Fruit fly (Drosophila melanogaster) whole organism, adult: Measurements from ENCODE around the gene cnc.
A peak's percentile ranks its signal among the peaks of the same experiment; 100 is the strongest.

Experiments
- CG11617 ChIP-seq: fragments of 200-800 bp; sonication (Bioruptor generic); optimal IDR thresholded peaks from 2 replicates; lab custom pipeline; 2017; ENCODE audit warnings: mild to moderate bottlenecking, missing biosample characterization, missing genetic modification reagents, missing genetic modification characterization
- CG12768 ChIP-seq: fragments of 200-800 bp; sonication (Bioruptor generic); optimal IDR thresholded peaks from 2 replicates; lab custom pipeline; 2017; ENCODE audit warnings: missing biosample characterization, missing genetic modification characterization, mild to moderate bottlenecking, moderate library complexity, missing genetic modification reagents
- CG14711 ChIP-seq: fragments of 200-800 bp; sonication (Bioruptor generic); optimal IDR thresholded peaks from 2 replicates; lab custom pipeline; 2018; ENCODE audit warnings: missing biosample characterization, mild to moderate bottlenecking, missing genetic modification characterization, moderate library complexity
- CG1620 ChIP-seq: fragments of 200-800 bp; sonication (Bioruptor generic); optimal IDR thresholded peaks from 2 replicates; lab custom pipeline; 2016; ENCODE audit warnings: missing biosample characterization, missing genetic modification characterization
- CG33017 ChIP-seq: fragments of 200-800 bp; sonication (Bioruptor generic); optimal IDR thresholded peaks from 2 replicates; lab custom pipeline; 2018; ENCODE audit warnings: missing biosample characterization, mild to moderate bottlenecking, missing genetic modification characterization, moderate library complexity
- CG5204 ChIP-seq: fragments of 200-800 bp; sonication (Bioruptor generic); optimal IDR thresholded peaks from 2 replicates; lab custom pipeline; 2016; ENCODE audit warnings: missing biosample characterization, missing genetic modification characterization
- CG7045 ChIP-seq: fragments of 200-800 bp; sonication (Bioruptor generic); optimal IDR thresholded peaks from 2 replicates; lab custom pipeline; 2017; ENCODE audit warnings: missing biosample characterization, mild to moderate bottlenecking, missing genetic modification characterization
- CG7101 ChIP-seq: fragments of 200-800 bp; sonication (Bioruptor generic); optimal IDR thresholded peaks from 2 replicates; lab custom pipeline; 2018; ENCODE audit warnings: missing biosample characterization, mild to moderate bottlenecking, missing genetic modification characterization, moderate library complexity
- Clk ChIP-seq: fragments of 200-800 bp; sonication (Bioruptor generic); optimal IDR thresholded peaks from 2 replicates; lab custom pipeline; 2017; ENCODE audit warnings: missing biosample characterization, missing genetic modification characterization
- Crg-1 ChIP-seq: fragments of 200-800 bp; sonication (Bioruptor generic); optimal IDR thresholded peaks from 2 replicates; lab custom pipeline; 2016; ENCODE audit warnings: missing biosample characterization, missing genetic modification characterization
- Hr96 ChIP-seq: fragments of 200-800 bp; sonication (Bioruptor generic); optimal IDR thresholded peaks from 2 replicates; lab custom pipeline; 2016; ENCODE audit warnings: missing biosample characterization, missing genetic modification characterization
- Mnt ChIP-seq: fragments of 200-800 bp; sonication (Bioruptor generic); optimal IDR thresholded peaks from 2 replicates; lab custom pipeline; 2016; ENCODE audit warnings: missing biosample characterization, mild to moderate bottlenecking, missing genetic modification characterization
- bab1 ChIP-seq: fragments of 200-800 bp; sonication (Bioruptor generic); optimal IDR thresholded peaks from 3 replicates; lab custom pipeline; 2019; ENCODE audit warnings: missing biosample characterization, mild to moderate bottlenecking, missing genetic modification characterization, moderate library complexity
- cic ChIP-seq: fragments of 200-800 bp; sonication (Bioruptor generic); optimal IDR thresholded peaks from 2 replicates; lab custom pipeline; 2017; ENCODE audit warnings: missing biosample characterization, mild to moderate bottlenecking, missing genetic modification characterization, moderate library complexity
- cnc ChIP-seq, 2 experiments: fragments of >200 bp; optimal IDR thresholded peaks; 2 replicates each; lab custom pipeline; 2017
- kay ChIP-seq: fragments of 200-800 bp; sonication (Bioruptor generic); peaks from one replicate; lab custom pipeline; 2016; ENCODE audit warnings: missing biosample characterization, missing genetic modification characterization, borderline replicate concordance
- ovo ChIP-seq: fragments of 200-800 bp; sonication (Bioruptor generic); optimal IDR thresholded peaks from 2 replicates; lab custom pipeline; 2016; ENCODE audit warnings: missing biosample characterization, missing genetic modification characterization
- pad ChIP-seq: fragments of 200-800 bp; sonication (Bioruptor generic); optimal IDR thresholded peaks from 3 replicates; lab custom pipeline; 2017; ENCODE audit warnings: missing biosample characterization, missing genetic modification characterization, mild to moderate bottlenecking, moderate library complexity, missing genetic modification reagents
- tj ChIP-seq: fragments of 200-800 bp; sonication (Bioruptor generic); optimal IDR thresholded peaks from 3 replicates; lab custom pipeline; 2017; ENCODE audit warnings: missing biosample characterization, mild to moderate bottlenecking, missing genetic modification characterization, moderate library complexity
- toe ChIP-seq: fragments of 200-800 bp; sonication (Bioruptor generic); optimal IDR thresholded peaks from 2 replicates; lab custom pipeline; 2016; ENCODE audit warnings: missing biosample characterization, missing genetic modification characterization

The cnc gene

dm6 chr3R:23223151-23223810, 3.2 kb downstream of the cnc start:
- TF ChIP-seq CG7045 (peak; percentile 47), CG11617 (GFP tag; lab: Kevin White, UChicago) (no peak), toe (GFP tag; lab: Kevin White, UChicago) (no peak), CG7101 (tag; lab: Kevin White, UChicago) (no peak), CG12768 (GFP tag; lab: Kevin White, UChicago) (peak; percentile 49), CG33017 (tag; lab: Kevin White, UChicago) (peak; percentile 6), kay (GFP tag; lab: Kevin White, UChicago) (no peak), ovo (GFP tag; lab: Kevin White, UChicago) (no peak), CG14711 (no peak), cic (peak; percentile 74), Mnt (GFP tag; lab: Kevin White, UChicago) (peak; percentile 45), bab1 (GFP tag; lab: Kevin White, UChicago) (no peak)

- peak; percentile 65 for TF ChIP-seq bab1 (GFP tag; lab: Kevin White, UChicago)
- peak; percentile 49 for TF ChIP-seq CG12768 (GFP tag; lab: Kevin White, UChicago)
- TF ChIP-seq cic, result peak; percentile 50
- peak; percentile 64 for TF ChIP-seq Mnt (GFP tag; lab: Kevin White, UChicago)
- peak; percentile 17 for TF ChIP-seq CG1620 (GFP tag; lab: Kevin White, UChicago)
- TF ChIP-seq Hr96 (GFP tag; lab: Kevin White, UChicago), result no peak
- peak; percentile 51 for TF ChIP-seq pad (GFP tag; lab: Kevin White, UChicago)
- no peak for TF ChIP-seq tj (GFP tag; lab: Kevin White, UChicago)
Measured at dm6 chr3R:23221680-23222148, 4.8 kb downstream of the cnc start.

- no peak for TF ChIP-seq CG1620 (GFP tag; lab: Kevin White, UChicago)
- TF ChIP-seq kay (GFP tag; lab: Kevin White, UChicago), result peak; percentile 98
- TF ChIP-seq tj (GFP tag; lab: Kevin White, UChicago), result peak; percentile 57
- TF ChIP-seq pad (GFP tag; lab: Kevin White, UChicago), result peak; percentile 70
- no peak for TF ChIP-seq Crg-1 (GFP tag; lab: Kevin White, UChicago)
- TF ChIP-seq cnc (optimal IDR thresholded peaks at IDR 0.05; lab: Kevin White, UChicago), result peak; percentile 26 to 53
- TF ChIP-seq Mnt (GFP tag; lab: Kevin White, UChicago), result peak; percentile 22
Measured at dm6 chr3R:23221003-23221679, 5.4 kb downstream of the cnc start.

- TF ChIP-seq tj (GFP tag; lab: Kevin White, UChicago) (peak; percentile 2), toe (GFP tag; lab: Kevin White, UChicago) (no peak), Clk (no peak), ovo (GFP tag; lab: Kevin White, UChicago) (peak; percentile 87), CG7045 (no peak), CG12768 (GFP tag; lab: Kevin White, UChicago) (no peak), pad (GFP tag; lab: Kevin White, UChicago) (peak; percentile 83), Mnt (GFP tag; lab: Kevin White, UChicago) (no peak), kay (GFP tag; lab: Kevin White, UChicago) (no peak), CG5204 (GFP tag; lab: Kevin White, UChicago) (no peak), CG14711 (no peak), cnc (optimal IDR thresholded peaks at IDR 0.05; lab: Kevin White, UChicago) (no peak), CG7101 (tag; lab: Kevin White, UChicago) (no peak), CG33017 (tag; lab: Kevin White, UChicago) (no peak), CG1620 (GFP tag; lab: Kevin White, UChicago) (no peak), cic (no peak), Hr96 (GFP tag; lab: Kevin White, UChicago) (no peak), CG11617 (GFP tag; lab: Kevin White, UChicago) (no peak), Crg-1 (GFP tag; lab: Kevin White, UChicago) (no peak), bab1 (GFP tag; lab: Kevin White, UChicago) (no peak)
Measured at dm6 chr3R:23220239-23221002, 6.1 kb downstream of the cnc start.

dm6 chr3R:23217142-23217771, 9.3 kb downstream of the cnc start:
- TF ChIP-seq CG33017 (tag; lab: Kevin White, UChicago) (peak; percentile 3), Hr96 (GFP tag; lab: Kevin White, UChicago) (no peak), bab1 (GFP tag; lab: Kevin White, UChicago) (no peak), ovo (GFP tag; lab: Kevin White, UChicago) (no peak), pad (GFP tag; lab: Kevin White, UChicago) (no peak), CG7101 (tag; lab: Kevin White, UChicago) (no peak), cic (peak; percentile 54), kay (GFP tag; lab: Kevin White, UChicago) (peak; percentile 54), CG7045 (no peak), CG1620 (GFP tag; lab: Kevin White, UChicago) (no peak), CG12768 (GFP tag; lab: Kevin White, UChicago) (no peak), CG14711 (no peak), Clk (no peak), CG5204 (GFP tag; lab: Kevin White, UChicago) (no peak)
